Worm (Caenorhabditis elegans) whole organism, young adult: ENCODE data around the gene Y60C6A.3.

Experiments used
- akir-1 ChIP-seq: fragments of 200-800 bp; sonication (Bioruptor generic); optimal IDR thresholded peaks from 2 replicates; lab custom pipeline; 2018; ENCODE audit warnings: mild to moderate bottlenecking, missing genetic modification characterization, moderate library complexity, missing compliant biosample characterization
- cebp-1 ChIP-seq, 2 experiments: fragments of 200-800 bp in 1 of 2; sonication (Bioruptor generic) in 1 of 2; sonication (generic microtip) in 1 of 2; IDR thresholded peaks in 1 of 2; optimal IDR thresholded peaks in 1 of 2; 2 replicates each; pipeline versions ENCODE4 v1.3.6 to Lab custom; 2017 to 2022; ENCODE audit warnings: missing compliant biosample characterization in 2 of 2, missing genetic modification characterization in 2 of 2, mild to moderate bottlenecking in 1 of 2, missing genetic modification reagents in 1 of 2, moderate library complexity in 1 of 2
- ceh-91 ChIP-seq: fragments of 200-800 bp; sonication (Bioruptor generic); IDR thresholded peaks from 2 replicates; pipeline ENCODE4 v1.3.6; 2022; ENCODE audit warnings: missing genetic modification reagents, missing genetic modification characterization, missing compliant biosample characterization
- chd-7 ChIP-seq: sonication (generic microtip); optimal IDR thresholded peaks from 2 replicates; lab custom pipeline; 2016; ENCODE audit warnings: mild to moderate bottlenecking, missing genetic modification characterization, moderate library complexity, missing compliant biosample characterization
- hrde-1 ChIP-seq: sonication (generic microtip); optimal IDR thresholded peaks from 2 replicates; lab custom pipeline; 2016; ENCODE audit warnings: missing genetic modification characterization, mild to moderate bottlenecking, missing compliant biosample characterization, moderate library complexity, missing genotype, missing genetic modification reagents, borderline replicate concordance
- nhr-80 ChIP-seq: sonication (generic microtip); optimal IDR thresholded peaks from 2 replicates; lab custom pipeline; 2016; ENCODE audit warnings: missing genetic modification characterization, missing compliant biosample characterization
- pha-4 ChIP-seq: fragments of 150-350 bp; sonication (generic microtip); optimal IDR thresholded peaks from 2 replicates; lab custom pipeline; 2014; ENCODE audit warnings: missing biosample characterization, missing genetic modification reagents, missing genetic modification characterization
- sea-2 ChIP-seq: fragments of 200-800 bp; sonication (Bioruptor generic); IDR thresholded peaks from 2 replicates; pipeline ENCODE4 v1.3.6; 2022; ENCODE audit warnings: missing genetic modification characterization, missing compliant biosample characterization
- snpc-3.4 ChIP-seq: sonication (generic microtip); optimal IDR thresholded peaks from 2 replicates; lab custom pipeline; 2017; ENCODE audit warnings: missing genetic modification characterization, mild to moderate bottlenecking, missing compliant biosample characterization, antibody characterized with exemption, moderate library complexity, missing genotype, missing genetic modification reagents
- tbp1 ChIP-seq: fragments of 200-800 bp; sonication (Bioruptor generic); optimal IDR thresholded peaks from 2 replicates; lab custom pipeline; 2018; ENCODE audit warnings: mild to moderate bottlenecking, missing genetic modification characterization, missing compliant biosample characterization

- no peak for TF ChIP-seq cebp-1 (GFP tag; IDR thresholded peaks at IDR 0.05; lab: Robert Waterston, UW)
- no peak for TF ChIP-seq cebp-1 (tag; optimal IDR thresholded peaks at IDR 0.05; lab: Kevin White, UChicago)
- TF ChIP-seq chd-7, result no peak
- no peak for TF ChIP-seq sea-2 (GFP tag; lab: Robert Waterston, UW)
- TF ChIP-seq snpc-3.4 (tag; lab: Kevin White, UChicago), result no peak
- no peak for TF ChIP-seq ceh-91
- no peak for TF ChIP-seq hrde-1 (tag; lab: Kevin White, UChicago)
- TF ChIP-seq nhr-80, result no peak
- no peak for TF ChIP-seq pha-4 (tag; lab: Kevin White, UChicago)
- no peak for TF ChIP-seq tbp1
- TF ChIP-seq akir-1 (GFP tag; lab: Kevin White, UChicago), result no peak
These were observed 2.2 kb downstream of the Y60C6A.3 start for ce11 chrV:4787836-4788235.
